Fruit fly (Drosophila melanogaster) whole organism, pupa: ENCODE measurements around the gene Shab.

Source experiments
- CG10348 ChIP-seq: fragments of 200-800 bp; sonication (Bioruptor generic); IDR thresholded peaks from 2 replicates; pipeline ENCODE4 v1.3.6; 2022; ENCODE audit warnings: missing biosample characterization, missing genetic modification characterization
- CG15710 ChIP-seq: fragments of 200-800 bp; sonication (Bioruptor generic); optimal IDR thresholded peaks from 2 replicates; lab custom pipeline; 2018; ENCODE audit warnings: missing biosample characterization, mild to moderate bottlenecking, missing genetic modification characterization, moderate library complexity
- CG17806 ChIP-seq: fragments of 200-800 bp; sonication (Bioruptor generic); optimal IDR thresholded peaks from 2 replicates; lab custom pipeline; 2018; ENCODE audit warnings: missing biosample characterization, mild to moderate bottlenecking, missing genetic modification characterization, moderate library complexity
- CG32121 ChIP-seq: fragments of 200-800 bp; sonication (Bioruptor generic); IDR thresholded peaks from 2 replicates; pipeline ENCODE4 v1.3.6; 2022; ENCODE audit warnings: missing biosample characterization, missing genetic modification characterization
- CG34367 ChIP-seq: fragments of 200-800 bp; sonication (Bioruptor generic); optimal IDR thresholded peaks from 2 replicates; lab custom pipeline; 2018; ENCODE audit warnings: missing biosample characterization, mild to moderate bottlenecking, missing genetic modification characterization
- CG4496 ChIP-seq: fragments of 200-800 bp; sonication (Bioruptor generic); IDR thresholded peaks from 3 replicates; pipeline ENCODE4 v1.3.6; 2022; ENCODE audit warnings: missing biosample characterization, missing genetic modification characterization
- CG8159 ChIP-seq: fragments of 200-800 bp; sonication (Bioruptor generic); optimal IDR thresholded peaks from 3 replicates; lab custom pipeline; 2018; ENCODE audit warnings: missing biosample characterization, mild to moderate bottlenecking, missing genetic modification characterization, moderate library complexity
- EcR ChIP-seq: fragments of 200-800 bp; sonication (Bioruptor generic); optimal IDR thresholded peaks from 3 replicates; lab custom pipeline; 2019; ENCODE audit warnings: missing biosample characterization, missing genetic modification characterization, mild to moderate bottlenecking, moderate library complexity, missing genetic modification reagents
- fd96Ca ChIP-seq: fragments of 200-800 bp; sonication (Bioruptor generic); IDR thresholded peaks from 3 replicates; pipeline ENCODE4 v1.3.6; 2022; ENCODE audit warnings: missing biosample characterization, missing genetic modification characterization

DNA sequence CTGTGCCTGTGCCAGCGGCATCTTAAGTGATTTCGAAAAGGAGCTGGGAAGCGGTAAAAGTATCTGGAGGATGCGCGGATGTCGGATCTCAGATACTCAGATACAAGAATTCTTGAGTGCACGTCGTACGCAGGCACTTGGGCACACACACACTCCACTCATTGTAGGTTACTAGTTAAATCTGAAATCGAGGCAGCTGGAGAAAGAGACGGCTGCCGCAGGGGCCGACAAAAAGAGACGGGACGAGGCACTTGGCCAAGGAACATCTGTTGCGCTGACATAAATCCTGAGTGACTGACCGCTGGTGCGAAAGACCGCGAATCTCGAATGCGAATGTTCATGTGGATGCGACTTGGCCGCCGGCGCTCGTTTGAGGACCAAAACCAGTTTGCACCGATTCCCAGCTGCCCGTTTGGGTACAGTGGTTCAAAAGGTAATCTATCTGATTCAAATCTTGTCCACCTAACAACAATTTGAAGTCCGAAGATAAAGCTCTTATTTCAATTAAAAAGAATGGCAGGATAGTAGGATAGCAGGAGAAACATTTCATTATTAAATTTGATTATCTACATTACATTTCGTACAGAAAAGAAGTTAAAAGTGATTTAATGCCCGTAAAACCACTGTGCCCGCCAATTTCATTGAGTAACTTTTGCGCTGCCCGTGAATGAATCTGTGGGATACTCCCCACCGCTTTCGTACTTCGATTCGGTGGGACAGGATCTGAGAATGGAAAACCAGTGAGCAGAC is 25.9 kb upstream of the Shab start:
- peak; percentile 78 for TF ChIP-seq CG17806 (tag; lab: Kevin White, UChicago)
- peak; percentile 72 for TF ChIP-seq fd96Ca
- peak; percentile 82 for TF ChIP-seq CG8159 (tag; lab: Kevin White, UChicago)
- TF ChIP-seq CG15710: peak; percentile 72
- TF ChIP-seq CG32121: no peak
- peak; percentile 81 for TF ChIP-seq EcR (GFP tag; lab: Kevin White, UChicago)
- peak; percentile 74 for TF ChIP-seq CG34367 (tag; lab: Kevin White, UChicago)
- no peak; the same call in 2 of the 3 replicates for TF ChIP-seq CG4496
- TF ChIP-seq CG10348 (GFP tag; lab: Robert Waterston, UW): no peak
